Worm (Caenorhabditis elegans) whole organism, mixed stage, embryonic: ENCODE results near the gene srd-18.

ENCODE experiments used
- hlh-1 ChIP-seq: fragments of 150-350 bp; optimal IDR thresholded peaks from 2 replicates; lab custom pipeline; 2014; ENCODE audit warnings: missing biosample characterization, missing genetic modification reagents, missing genetic modification characterization
- lsy-2 ChIP-seq: fragments of 150-350 bp; optimal IDR thresholded peaks from 2 replicates; lab custom pipeline; 2014; ENCODE audit warnings: missing biosample characterization, missing genetic modification characterization
- nhr-76 ChIP-seq: sonication (generic microtip); optimal IDR thresholded peaks from 2 replicates; lab custom pipeline; 2017; ENCODE audit warnings: missing biosample characterization, missing genetic modification characterization
- pha-4 ChIP-seq: fragments of 150-350 bp; optimal IDR thresholded peaks from 2 replicates; lab custom pipeline; 2018; ENCODE audit warnings: missing biosample characterization, missing genetic modification reagents, missing genetic modification characterization
- unc-62 ChIP-seq: fragments of 150-350 bp; optimal IDR thresholded peaks from 2 replicates; lab custom pipeline; 2014; ENCODE audit warnings: missing biosample characterization, missing genetic modification reagents, missing genetic modification characterization
- ztf-11 ChIP-seq: fragments of 150-350 bp; optimal IDR thresholded peaks from 2 replicates; lab custom pipeline; 2014; ENCODE audit warnings: missing biosample characterization, missing genetic modification characterization

- TF ChIP-seq unc-62 (GFP tag; lab: Kevin White, UChicago) (no peak), pha-4 (tag; lab: Kevin White, UChicago) (no peak), hlh-1 (no peak), ztf-11 (no peak), nhr-76 (tag; lab: Kevin White, UChicago) (no peak), lsy-2 (tag; lab: Kevin White, UChicago) (no peak)
Observed at ce11 chrV:13445229-13445949, 18.7 kb upstream of the srd-18 start, which contains the start of gene Y2H9A.4.
